Fruit fly (Drosophila melanogaster) whole organism, embryonic: Measurements from ENCODE around the gene CG15144.

Source experiments
- BEAF-32 ChIP-seq: fragments of 200-800 bp; sonication (Bioruptor generic); optimal IDR thresholded peaks from 3 replicates; lab custom pipeline; 2017; ENCODE audit warnings: missing biosample characterization, missing genetic modification characterization, mild to moderate bottlenecking, moderate library complexity, missing genetic modification reagents
- CG10462 ChIP-seq: fragments of 200-800 bp; sonication (Bioruptor generic); optimal IDR thresholded peaks from 2 replicates; lab custom pipeline; 2016; ENCODE audit warnings: missing biosample characterization, missing genetic modification characterization
- CG11695 ChIP-seq: fragments of 200-800 bp; sonication (Bioruptor generic); IDR thresholded peaks from 3 replicates; pipeline ENCODE4 v1.3.6; 2022; ENCODE audit warnings: missing biosample characterization, missing genetic modification characterization
- CG12299 ChIP-seq: fragments of 200-800 bp; sonication (Bioruptor generic); optimal IDR thresholded peaks from 2 replicates; lab custom pipeline; 2018; ENCODE audit warnings: missing biosample characterization, mild to moderate bottlenecking, missing genetic modification characterization
- CG13424 ChIP-seq: fragments of 200-800 bp; sonication (Bioruptor generic); optimal IDR thresholded peaks from 2 replicates; lab custom pipeline; 2019; ENCODE audit warnings: missing biosample characterization, mild to moderate bottlenecking, missing genetic modification characterization, moderate library complexity
- CG14965 ChIP-seq: fragments of 200-800 bp; sonication (Bioruptor generic); optimal IDR thresholded peaks from 2 replicates; lab custom pipeline; 2016; ENCODE audit warnings: missing biosample characterization, missing genetic modification characterization, borderline replicate concordance
- CG17328 ChIP-seq: fragments of 200-800 bp; sonication (Bioruptor generic); IDR thresholded peaks from 2 replicates; pipeline ENCODE4 v1.3.6; 2022; ENCODE audit warnings: missing biosample characterization, missing genetic modification characterization
- CG18262 ChIP-seq: fragments of 200-800 bp; optimal IDR thresholded peaks from 3 replicates; lab custom pipeline; 2019; ENCODE audit warnings: missing biosample characterization, mild to moderate bottlenecking, missing genetic modification characterization, moderate library complexity
- CG3281 ChIP-seq: fragments of 200-800 bp; sonication (Bioruptor generic); optimal IDR thresholded peaks from 3 replicates; lab custom pipeline; 2017; ENCODE audit warnings: missing biosample characterization, mild to moderate bottlenecking, missing genetic modification characterization
- CG42726 ChIP-seq: fragments of 200-800 bp; sonication (Bioruptor generic); IDR thresholded peaks from 2 replicates; pipeline ENCODE4 v1.3.6; 2022; ENCODE audit warnings: missing biosample characterization, missing genetic modification characterization; ENCODE audit not compliant: partially characterized antibody
- CG5245 ChIP-seq: fragments of 200-800 bp; sonication (Bioruptor generic); optimal IDR thresholded peaks from 3 replicates; lab custom pipeline; 2016; ENCODE audit warnings: missing biosample characterization, missing genetic modification characterization
- CG6791 ChIP-seq: fragments of 200-800 bp; sonication (Bioruptor generic); IDR thresholded peaks from 3 replicates; pipeline ENCODE4 v1.3.6; 2022; ENCODE audit warnings: missing biosample characterization, missing genetic modification characterization; ENCODE audit not compliant: partially characterized antibody
- CG7839 ChIP-seq: fragments of 200-800 bp; sonication (Bioruptor generic); optimal IDR thresholded peaks from 3 replicates; lab custom pipeline; 2018; ENCODE audit warnings: missing biosample characterization, mild to moderate bottlenecking, missing genetic modification characterization, moderate library complexity
- CG8924 ChIP-seq: fragments of 200-800 bp; optimal IDR thresholded peaks from 3 replicates; lab custom pipeline; 2019; ENCODE audit warnings: missing biosample characterization, mild to moderate bottlenecking, missing genetic modification characterization, moderate library complexity
- CG9876 ChIP-seq: fragments of 200-800 bp; sonication (Bioruptor generic); optimal IDR thresholded peaks from 2 replicates; lab custom pipeline; 2016; ENCODE audit warnings: missing biosample characterization, missing genetic modification characterization
- Dbx ChIP-seq: fragments of 200-800 bp; sonication (Bioruptor generic); IDR thresholded peaks from 3 replicates; pipeline ENCODE4 v1.3.6; 2022; ENCODE audit warnings: missing biosample characterization, missing genetic modification characterization
- Dfd ChIP-seq, 2 experiments: fragments of >200 bp; optimal IDR thresholded peaks; 2 replicates each; lab custom pipeline; 2017; ENCODE audit warnings: missing biosample characterization in 2 of 2, missing genetic modification characterization in 2 of 2
- Fer2 ChIP-seq: fragments of 200-800 bp; sonication (Bioruptor generic); optimal IDR thresholded peaks from 2 replicates; lab custom pipeline; 2018; ENCODE audit warnings: missing biosample characterization, mild to moderate bottlenecking, missing genetic modification characterization, moderate library complexity
- Hmr ChIP-seq: fragments of 200-800 bp; sonication (Bioruptor generic); optimal IDR thresholded peaks from 3 replicates; lab custom pipeline; 2017; ENCODE audit warnings: mild to moderate bottlenecking, missing biosample characterization, missing genetic modification reagents, missing genetic modification characterization
- Hr3 ChIP-seq: fragments of 200-800 bp; sonication (Bioruptor generic); optimal IDR thresholded peaks from 3 replicates; lab custom pipeline; 2016; ENCODE audit warnings: missing biosample characterization, missing genetic modification characterization
- Hr39 ChIP-seq: fragments of >200 bp; optimal IDR thresholded peaks from 2 replicates; lab custom pipeline; 2017
- Hr51 ChIP-seq, 2 experiments: fragments of 200-800 bp; sonication (Bioruptor generic); optimal IDR thresholded peaks; 2 replicates in 1 of 2; 3 replicates in 1 of 2; lab custom pipeline; 2016 to 2018; ENCODE audit warnings: missing biosample characterization in 2 of 2, missing genetic modification characterization in 2 of 2, mild to moderate bottlenecking in 1 of 2, moderate library complexity in 1 of 2
- Hr78 ChIP-seq, 2 experiments: fragments of 200-800 bp in 1 of 2; fragments of >200 bp in 1 of 2; sonication (Bioruptor generic) in 1 of 2; optimal IDR thresholded peaks; 2 replicates each; lab custom pipeline; 2017 to 2019; ENCODE audit warnings: missing biosample characterization in 2 of 2, missing genetic modification characterization in 2 of 2, mild to moderate bottlenecking in 1 of 2, moderate library complexity in 1 of 2
- NC2α ChIP-seq: fragments of 200-800 bp; sonication (Bioruptor generic); optimal IDR thresholded peaks from 2 replicates; lab custom pipeline; 2016; ENCODE audit warnings: missing biosample characterization, missing genetic modification characterization
- Scr ChIP-seq: fragments of 200-800 bp; sonication (Bioruptor generic); IDR thresholded peaks from 2 replicates; pipeline ENCODE4 v1.3.6; 2022; ENCODE audit warnings: missing biosample characterization, missing genetic modification characterization; ENCODE audit not compliant: partially characterized antibody
- Sry-δ ChIP-seq: fragments of 200-800 bp; sonication (Bioruptor generic); optimal IDR thresholded peaks from 2 replicates; lab custom pipeline; 2016; ENCODE audit warnings: missing biosample characterization, missing genetic modification characterization
- Stat92E ChIP-seq, 3 experiments: fragments of >200 bp in 2 of 3; fragments of 200-800 bp in 1 of 3; sonication (Bioruptor generic) in 1 of 3; optimal IDR thresholded peaks; 2 replicates each; lab custom pipeline; 2017 to 2019; ENCODE audit warnings: missing biosample characterization in 3 of 3, missing genetic modification characterization in 3 of 3, mild to moderate bottlenecking in 1 of 3, moderate library complexity in 1 of 3
- Tbp ChIP-seq: fragments of >200 bp; optimal IDR thresholded peaks from 2 replicates; lab custom pipeline; 2018; ENCODE audit warnings: missing biosample characterization, missing genetic modification characterization
- Trl ChIP-seq, 3 experiments: fragments of >200 bp in 2 of 3; fragments of 200-800 bp in 1 of 3; sonication (Bioruptor generic) in 1 of 3; optimal IDR thresholded peaks; 2 replicates in 1 of 3; 3 replicates in 2 of 3; lab custom pipeline; 2016 to 2017; ENCODE audit warnings: missing biosample characterization in 1 of 3, missing genetic modification characterization in 1 of 3
- ash1 ChIP-seq: fragments of 200-800 bp; sonication (Bioruptor generic); optimal IDR thresholded peaks from 2 replicates; lab custom pipeline; 2018; ENCODE audit warnings: missing biosample characterization, mild to moderate bottlenecking, missing genetic modification characterization
- bbx ChIP-seq: fragments of 200-800 bp; sonication (Bioruptor generic); IDR thresholded peaks from 2 replicates; pipeline ENCODE4 v1.3.6; 2022; ENCODE audit warnings: missing biosample characterization, missing genetic modification characterization; ENCODE audit not compliant: partially characterized antibody
- caup ChIP-seq: fragments of 200-800 bp; sonication (Bioruptor generic); optimal IDR thresholded peaks from 3 replicates; lab custom pipeline; 2017; ENCODE audit warnings: missing biosample characterization, mild to moderate bottlenecking, missing genetic modification characterization, moderate library complexity; ENCODE audit not compliant: severe bottlenecking
- cg ChIP-seq: fragments of 200-800 bp; sonication (Bioruptor generic); optimal IDR thresholded peaks from 3 replicates; lab custom pipeline; 2019; ENCODE audit warnings: missing biosample characterization, mild to moderate bottlenecking, missing genetic modification characterization, moderate library complexity
- ci ChIP-seq: fragments of 200-800 bp; sonication (Bioruptor generic); IDR thresholded peaks from 3 replicates; pipeline ENCODE4 v1.3.6; 2022; ENCODE audit warnings: missing biosample characterization, missing genetic modification characterization
- dmrt11E ChIP-seq: fragments of 200-800 bp; sonication (Bioruptor generic); optimal IDR thresholded peaks from 3 replicates; lab custom pipeline; 2018; ENCODE audit warnings: missing biosample characterization, mild to moderate bottlenecking, missing genetic modification characterization, moderate library complexity
- fd102C ChIP-seq: fragments of 200-800 bp; sonication (Bioruptor generic); optimal IDR thresholded peaks from 2 replicates; lab custom pipeline; 2018; ENCODE audit warnings: missing biosample characterization, mild to moderate bottlenecking, missing genetic modification characterization, moderate library complexity
- gsb ChIP-seq: fragments of 200-800 bp; sonication (Bioruptor generic); IDR thresholded peaks from 2 replicates; pipeline ENCODE4 v1.3.6; 2022; ENCODE audit warnings: missing biosample characterization, missing genetic modification characterization
- insv ChIP-seq, 2 experiments: fragments of 200-800 bp; sonication (Bioruptor generic); optimal IDR thresholded peaks; 3 replicates each; lab custom pipeline; 2016 to 2018; ENCODE audit warnings: missing biosample characterization in 2 of 2, missing genetic modification characterization in 2 of 2
- jigr1 ChIP-seq: fragments of 200-800 bp; sonication (Bioruptor generic); IDR thresholded peaks from 3 replicates; pipeline ENCODE4 v1.3.6; 2022; ENCODE audit warnings: missing biosample characterization, missing genetic modification characterization
- kay ChIP-seq: fragments of 200-800 bp; sonication (Bioruptor generic); optimal IDR thresholded peaks from 2 replicates; lab custom pipeline; 2016; ENCODE audit warnings: missing biosample characterization, missing genetic modification characterization
- kni ChIP-seq: fragments of 200-800 bp; sonication (Bioruptor generic); optimal IDR thresholded peaks from 3 replicates; lab custom pipeline; 2017; ENCODE audit warnings: mild to moderate bottlenecking, missing biosample characterization, missing genetic modification reagents, missing genetic modification characterization
- mld ChIP-seq: fragments of 200-800 bp; sonication (Bioruptor generic); IDR thresholded peaks from 3 replicates; pipeline ENCODE4 v1.3.6; 2022; ENCODE audit warnings: missing biosample characterization, missing genetic modification characterization; ENCODE audit not compliant: partially characterized antibody
- nerfin-2 ChIP-seq: fragments of 200-800 bp; sonication (Bioruptor generic); IDR thresholded peaks from 2 replicates; pipeline ENCODE4 v1.3.6; 2022; ENCODE audit warnings: missing biosample characterization, missing genetic modification characterization; ENCODE audit not compliant: partially characterized antibody
- nmo ChIP-seq: fragments of 200-800 bp; sonication (Bioruptor generic); optimal IDR thresholded peaks from 2 replicates; lab custom pipeline; 2018; ENCODE audit warnings: missing biosample characterization, mild to moderate bottlenecking, missing genetic modification characterization, moderate library complexity
- sens-2 ChIP-seq: fragments of 200-800 bp; sonication (Bioruptor generic); IDR thresholded peaks from 2 replicates; pipeline ENCODE4 v1.3.6; 2022; ENCODE audit warnings: missing biosample characterization, missing genetic modification characterization
- stwl ChIP-seq: fragments of 200-800 bp; sonication (Bioruptor generic); optimal IDR thresholded peaks from 3 replicates; lab custom pipeline; 2018; ENCODE audit warnings: missing biosample characterization, mild to moderate bottlenecking, missing genetic modification characterization, moderate library complexity
- zfh2 ChIP-seq: fragments of 200-800 bp; sonication (Bioruptor generic); optimal IDR thresholded peaks from 2 replicates; lab custom pipeline; 2016; ENCODE audit warnings: missing biosample characterization, missing genetic modification characterization

Gene CG15144

dm6 chr2L:17514090-17514715 is 14.7 kb downstream of the CG15144 start (continued):
- TF ChIP-seq mld (GFP tag; lab: Robert Waterston, UW) (no peak), Hmr (peak; percentile 90), Hr39 (lab: Kevin White, UChicago) (no peak), Fer2 (tag; lab: Kevin White, UChicago) (peak; percentile 88), CG42726 (GFP tag; lab: Robert Waterston, UW) (no peak), kni (GFP tag; lab: Kevin White, UChicago) (peak; percentile 89), Hr51 (GFP tag; optimal IDR thresholded peaks at IDR 0.05; lab: Kevin White, UChicago) (peak; percentile 67 to 89), CG7839 (peak; percentile 93), CG14965 (peak; percentile 4), fd102C (peak; percentile 42), Hr3 (peak; percentile 86), CG10462 (GFP tag; lab: Kevin White, UChicago) (peak; percentile 72), CG9876 (GFP tag; lab: Kevin White, UChicago) (peak; percentile 30), Dbx (GFP tag; lab: Robert Waterston, UW) (peak; percentile 74), CG8924 (tag; lab: Kevin White, UChicago) (peak; percentile 93), CG13424 (tag; lab: Kevin White, UChicago) (peak; percentile 94), nerfin-2 (GFP tag; lab: Robert Waterston, UW) (no peak), sens-2 (peak; percentile 79), dmrt11E (tag; lab: Kevin White, UChicago) (peak; percentile 95), jigr1 (GFP tag; lab: Robert Waterston, UW) (peak; percentile 64; the same call in 1 of the 3 replicates), bbx (GFP tag; lab: Robert Waterston, UW) (no peak), kay (no peak), insv (GFP tag; optimal IDR thresholded peaks at IDR 0.05; lab: Kevin White, UChicago) (peak in 1 of 2 experiments; percentile 48), stwl (tag; lab: Kevin White, UChicago) (peak; percentile 51), caup (peak; percentile 84), ash1 (GFP tag; lab: Kevin White, UChicago) (no peak), CG5245 (GFP tag; lab: Kevin White, UChicago) (peak; percentile 80), ci (GFP tag; lab: Robert Waterston, UW) (peak; percentile 88), CG17328 (GFP tag; lab: Robert Waterston, UW) (peak; percentile 85), Sry-δ (no peak), gsb (GFP tag; lab: Robert Waterston, UW) (peak; percentile 59; the same call in 1 of the 2 replicates), NC2α (peak; percentile 66), Trl (optimal IDR thresholded peaks at IDR 0.05; lab: Kevin White, UChicago) (no peak), Trl (GFP tag; optimal IDR thresholded peaks at IDR 0.05; lab: Kevin White, UChicago) (peak; percentile 74), zfh2 (GFP tag; lab: Kevin White, UChicago) (no peak), BEAF-32 (no peak), Hr78 (GFP tag; optimal IDR thresholded peaks at IDR 0.05; lab: Kevin White, UChicago) (peak in 1 of 2 experiments; percentile 62), CG3281 (peak; percentile 81), CG18262 (tag; lab: Kevin White, UChicago) (peak; percentile 95), CG12299 (tag; lab: Kevin White, UChicago) (peak; percentile 85), nmo (peak; percentile 92), Dfd (GFP tag; optimal IDR thresholded peaks at IDR 0.05; lab: Kevin White, UChicago) (no peak), CG11695 (GFP tag; lab: Robert Waterston, UW) (peak; percentile 87), Scr (GFP tag; lab: Robert Waterston, UW) (no peak), CG6791 (GFP tag; lab: Robert Waterston, UW) (no peak), Stat92E (GFP tag; optimal IDR thresholded peaks at IDR 0.05; lab: Kevin White, UChicago) (no peak), cg (GFP tag; lab: Kevin White, UChicago) (no peak), Tbp (GFP tag; lab: Kevin White, UChicago) (no peak)
